Fruit fly (Drosophila melanogaster): ENCODE data around the gene dj.

- TF ChIP-seq Sin3A (optimal IDR thresholded peaks at IDR 0.05): no peak
- TF ChIP-seq insv (optimal IDR thresholded peaks at IDR 0.05): no peak
- no peak for TF ChIP-seq ttk (optimal IDR thresholded peaks at IDR 0.05)
Measured at dm6 chr3R:7079718-7080117, 20.6 kb downstream of the dj start.
